Worm (Caenorhabditis elegans): ENCODE results near the gene C01C4.2.

C01C4.2 gene

DNA sequence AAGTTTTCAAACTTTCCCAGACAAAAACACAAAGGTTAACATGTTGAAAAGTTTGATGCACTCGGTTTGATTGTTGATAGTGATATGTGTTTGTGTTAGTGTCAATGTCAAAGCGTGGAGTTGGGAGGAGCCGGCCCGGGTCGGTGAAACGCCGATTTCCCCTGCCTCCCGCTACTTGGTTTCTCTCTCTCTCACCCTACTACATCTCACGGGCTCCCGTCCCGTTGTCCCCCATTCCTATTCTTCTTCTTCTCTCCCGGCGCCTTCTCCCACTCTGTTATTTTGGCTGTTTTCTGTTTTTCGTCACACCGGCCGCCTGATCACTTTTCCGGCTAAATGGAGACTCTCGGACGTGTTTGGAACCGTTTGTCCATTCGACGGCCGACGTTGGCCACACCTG is 8.6 kb upstream of the C01C4.2 start:
- no peak for TF ChIP-seq ztf-4 (tag; optimal IDR thresholded peaks at IDR 0.05)
- no peak for TF ChIP-seq hmg-11 (tag; optimal IDR thresholded peaks at IDR 0.05)

DNA sequence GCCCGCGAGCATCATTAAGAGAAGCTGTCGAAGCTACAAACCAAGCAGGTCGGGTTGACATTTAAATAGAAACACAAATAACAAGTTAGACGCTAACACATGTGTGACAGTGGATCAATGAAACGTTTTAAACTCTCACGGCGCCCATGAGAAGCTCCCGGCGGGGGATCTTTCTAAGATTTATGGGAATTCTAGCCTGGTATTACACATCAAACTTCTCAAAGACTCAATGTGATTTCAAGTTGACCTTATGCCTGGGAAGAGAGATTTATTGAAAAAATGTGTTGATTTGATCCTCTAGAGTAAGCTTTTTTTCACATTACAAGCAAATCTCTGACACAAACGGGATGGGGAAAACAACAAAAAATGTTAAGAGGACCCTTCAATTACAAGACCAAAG is 5.2 kb upstream of the C01C4.2 start:
- TF ChIP-seq daf-12 (tag; optimal IDR thresholded peaks at IDR 0.05) (no peak), elt-3 (tag; optimal IDR thresholded peaks at IDR 0.05) (no peak), aly-2 (tag; optimal IDR thresholded peaks at IDR 0.05) (no peak), pqm-1 (tag; optimal IDR thresholded peaks at IDR 0.05) (no peak), nhr-11 (tag; optimal IDR thresholded peaks at IDR 0.05) (no peak), jun-1 (tag; optimal IDR thresholded peaks at IDR 0.05) (no peak), elt-1 (tag; optimal IDR thresholded peaks at IDR 0.05) (no peak), ztf-4 (tag; optimal IDR thresholded peaks at IDR 0.05) (no peak), ceh-28 (tag; optimal IDR thresholded peaks at IDR 0.05) (no peak), fkh-2 (tag; optimal IDR thresholded peaks at IDR 0.05) (no peak), lin-39 (tag; optimal IDR thresholded peaks at IDR 0.05) (no peak), pha-4 (tag; optimal IDR thresholded peaks at IDR 0.05) (no peak), nhr-76 (tag; optimal IDR thresholded peaks at IDR 0.05) (no peak), egl-5 (tag; optimal IDR thresholded peaks at IDR 0.05) (no peak), ceh-16 (tag; optimal IDR thresholded peaks at IDR 0.05) (no peak), nhr-237 (tag; optimal IDR thresholded peaks at IDR 0.05) (no peak), elt-2 (tag; optimal IDR thresholded peaks at IDR 0.05) (no peak), nhr-25 (tag; optimal IDR thresholded peaks at IDR 0.05) (no peak), nhr-77 (tag; optimal IDR thresholded peaks at IDR 0.05) (no peak)

DNA sequence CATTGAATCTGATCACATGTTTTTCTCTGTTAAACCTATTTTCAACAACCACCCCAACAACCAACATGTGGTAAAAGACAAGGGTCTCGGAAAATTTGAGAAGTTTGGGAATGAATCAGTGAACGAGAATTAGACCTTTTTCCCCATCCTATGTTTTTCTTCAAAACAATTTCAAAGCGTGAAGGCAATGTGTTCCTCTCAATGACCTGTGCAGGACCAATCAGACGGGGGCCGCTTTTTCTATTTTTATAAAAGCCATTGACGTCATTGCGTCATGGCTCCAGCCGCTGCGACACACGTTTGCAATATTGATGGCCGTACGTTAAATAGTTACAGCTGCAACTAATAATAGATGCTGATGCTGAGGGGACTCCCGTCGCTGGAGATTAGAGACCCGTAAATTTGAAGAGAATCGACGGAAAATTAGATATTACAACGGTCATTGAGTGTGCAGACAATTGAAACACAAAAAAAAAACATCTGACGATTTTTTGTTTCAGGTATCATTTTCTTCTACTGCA is 3.3 kb upstream of the C01C4.2 start:
- TF ChIP-seq nfya-1 (tag; optimal IDR thresholded peaks at IDR 0.05; ENCODE audit: insufficient read depth) (peak; percentile 26), elt-1 (tag; optimal IDR thresholded peaks at IDR 0.05) (no peak), lin-39 (tag; optimal IDR thresholded peaks at IDR 0.05) (peak; percentile 52), egl-5 (tag; optimal IDR thresholded peaks at IDR 0.05) (peak; percentile 38), ama-1 (optimal IDR thresholded peaks at IDR 0.05) (no peak)

ce11 chrX:3715835-3716234 is 938 bp downstream of the C01C4.2 start:
- no peak for TF ChIP-seq egl-5 (tag; optimal IDR thresholded peaks at IDR 0.05)
- TF ChIP-seq tbx-2 (tag; optimal IDR thresholded peaks at IDR 0.05), result no peak
- no peak for TF ChIP-seq nhr-12 (tag; optimal IDR thresholded peaks at IDR 0.05)
- no peak for TF ChIP-seq ztf-4 (tag; optimal IDR thresholded peaks at IDR 0.05)
- no peak for TF ChIP-seq fkh-2 (tag; optimal IDR thresholded peaks at IDR 0.05)
- TF ChIP-seq ztf-11 (tag; optimal IDR thresholded peaks at IDR 0.05), result no peak

ce11 chrX:3725437-3725836 is 10.5 kb downstream of the C01C4.2 start:
- TF ChIP-seq lin-39 (tag; optimal IDR thresholded peaks at IDR 0.05) (no peak), lsy-12 (tag; optimal IDR thresholded peaks at IDR 0.05) (no peak), nhr-28 (tag; optimal IDR thresholded peaks at IDR 0.05) (no peak), tbx-2 (tag; optimal IDR thresholded peaks at IDR 0.05) (no peak), eor-1 (tag; optimal IDR thresholded peaks at IDR 0.05) (no peak), snpc-4 (tag; optimal IDR thresholded peaks at IDR 0.05) (no peak), nhr-12 (tag; optimal IDR thresholded peaks at IDR 0.05) (no peak), nhr-77 (tag; optimal IDR thresholded peaks at IDR 0.05) (no peak), nhr-43 (tag; optimal IDR thresholded peaks at IDR 0.05; ENCODE audit: poor library complexity, severe bottlenecking) (no peak)

ce11 chrX:3727274-3727673 is 12.4 kb downstream of the C01C4.2 start, which contains the start of gene nlp-1:
Gene nlp-1, plus strand, starts transcription at chrX:3727574.
- TF ChIP-seq nhr-76 (tag; optimal IDR thresholded peaks at IDR 0.05) (no peak), nhr-25 (tag; optimal IDR thresholded peaks at IDR 0.05) (no peak), daf-12 (tag; optimal IDR thresholded peaks at IDR 0.05) (no peak), nhr-28 (tag; optimal IDR thresholded peaks at IDR 0.05) (no peak), ceh-82 (tag; optimal IDR thresholded peaks at IDR 0.05) (no peak), elt-1 (tag; optimal IDR thresholded peaks at IDR 0.05) (no peak), nhr-67 (tag; optimal IDR thresholded peaks at IDR 0.05) (no peak)
